Fruit fly (Drosophila melanogaster) whole organism, pupa: ENCODE measurements around the gene GstZ1.

ENCODE experiments used
- CG10348 ChIP-seq: fragments of 200-800 bp; sonication (Bioruptor generic); IDR thresholded peaks from 2 replicates; pipeline ENCODE4 v1.3.6; 2022; ENCODE audit warnings: missing biosample characterization, missing genetic modification characterization
- CG13204 ChIP-seq: fragments of 200-800 bp; sonication (Bioruptor generic); optimal IDR thresholded peaks from 2 replicates; lab custom pipeline; 2018; ENCODE audit warnings: missing biosample characterization, mild to moderate bottlenecking, missing genetic modification characterization, moderate library complexity
- CG14655 ChIP-seq: fragments of 200-800 bp; sonication (Bioruptor generic); optimal IDR thresholded peaks from 3 replicates; lab custom pipeline; 2017; ENCODE audit warnings: mild to moderate bottlenecking, missing biosample characterization, missing genetic modification reagents, missing genetic modification characterization
- CG17806 ChIP-seq: fragments of 200-800 bp; sonication (Bioruptor generic); optimal IDR thresholded peaks from 2 replicates; lab custom pipeline; 2018; ENCODE audit warnings: missing biosample characterization, mild to moderate bottlenecking, missing genetic modification characterization, moderate library complexity
- CG34367 ChIP-seq: fragments of 200-800 bp; sonication (Bioruptor generic); optimal IDR thresholded peaks from 2 replicates; lab custom pipeline; 2018; ENCODE audit warnings: missing biosample characterization, mild to moderate bottlenecking, missing genetic modification characterization
- CG4496 ChIP-seq: fragments of 200-800 bp; sonication (Bioruptor generic); IDR thresholded peaks from 3 replicates; pipeline ENCODE4 v1.3.6; 2022; ENCODE audit warnings: missing biosample characterization, missing genetic modification characterization
- CG9948 ChIP-seq: fragments of 200-800 bp; sonication (Bioruptor generic); optimal IDR thresholded peaks from 2 replicates; lab custom pipeline; 2018; ENCODE audit warnings: missing biosample characterization, mild to moderate bottlenecking, missing genetic modification characterization, moderate library complexity
- Pif1B ChIP-seq: fragments of 200-800 bp; sonication (Bioruptor generic); optimal IDR thresholded peaks from 3 replicates; lab custom pipeline; 2016; ENCODE audit warnings: missing biosample characterization, missing genetic modification characterization
- fd96Ca ChIP-seq: fragments of 200-800 bp; sonication (Bioruptor generic); IDR thresholded peaks from 3 replicates; pipeline ENCODE4 v1.3.6; 2022; ENCODE audit warnings: missing biosample characterization, missing genetic modification characterization

DNA sequence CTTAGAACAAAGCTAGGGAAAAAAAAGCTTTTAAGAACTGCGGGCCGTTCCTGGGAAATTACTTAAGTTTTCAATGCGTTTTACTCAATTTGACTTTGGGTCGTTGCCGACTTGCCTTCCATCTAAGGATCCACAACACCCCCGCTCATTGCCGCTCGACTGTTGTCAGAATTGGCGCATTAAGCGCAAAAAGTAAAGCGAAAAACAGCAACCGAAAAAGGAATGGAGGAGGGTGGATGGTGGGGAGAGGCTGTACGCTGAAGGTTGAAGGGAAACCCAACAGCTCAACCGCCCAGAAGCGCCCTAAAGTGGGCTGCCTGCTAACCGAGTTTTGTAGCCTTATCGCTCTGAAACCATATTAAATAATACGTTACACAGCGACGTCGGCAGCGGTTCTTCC is 31.2 kb upstream of the GstZ1 start:
- TF ChIP-seq CG17806: no peak
- TF ChIP-seq CG4496: no peak
- TF ChIP-seq fd96Ca (GFP tag; lab: Robert Waterston, UW): no peak
- TF ChIP-seq CG34367: no peak
- no peak for TF ChIP-seq CG10348
- no peak for TF ChIP-seq CG13204
- TF ChIP-seq Pif1B (GFP tag; lab: Kevin White, UChicago): no peak
- TF ChIP-seq CG9948 (tag; lab: Kevin White, UChicago): no peak
- TF ChIP-seq CG14655 (GFP tag; lab: Kevin White, UChicago): no peak
